Worm (Caenorhabditis elegans) whole organism, mixed stage, embryonic: ENCODE results near the gene srx-36.

Experiments used
- bed-3 ChIP-seq: fragments of 200-800 bp; sonication (Bioruptor generic); optimal IDR thresholded peaks from 3 replicates; lab custom pipeline; 2018; ENCODE audit warnings: mild to moderate bottlenecking, missing genetic modification characterization, moderate library complexity, missing compliant biosample characterization
- blmp-1 ChIP-seq: fragments of 150-350 bp; optimal IDR thresholded peaks from 2 replicates; lab custom pipeline; 2014; ENCODE audit warnings: missing biosample characterization, missing genetic modification characterization
- ceh-43 ChIP-seq: fragments of 200-800 bp; sonication (Bioruptor generic); optimal IDR thresholded peaks from 2 replicates; lab custom pipeline; 2018; ENCODE audit warnings: mild to moderate bottlenecking, missing genetic modification characterization, moderate library complexity, missing compliant biosample characterization
- ceh-83 ChIP-seq: fragments of 200-800 bp; sonication (Bioruptor generic); optimal IDR thresholded peaks from 2 replicates; lab custom pipeline; 2018; ENCODE audit warnings: mild to moderate bottlenecking, missing genetic modification characterization, missing compliant biosample characterization
- elt-1 ChIP-seq: sonication (generic microtip); optimal IDR thresholded peaks from 2 replicates; lab custom pipeline; 2017; ENCODE audit warnings: missing genetic modification characterization, mild to moderate bottlenecking, missing compliant biosample characterization, antibody characterized with exemption, moderate library complexity, borderline replicate concordance; ENCODE audit not compliant: insufficient read depth
- nhr-12 ChIP-seq: fragments of 150-350 bp; optimal IDR thresholded peaks from 2 replicates; lab custom pipeline; 2014; ENCODE audit warnings: missing biosample characterization, missing genetic modification characterization
- nhr-237 ChIP-seq: fragments of 150-350 bp; optimal IDR thresholded peaks from 2 replicates; lab custom pipeline; 2014; ENCODE audit warnings: missing biosample characterization, missing genetic modification characterization
- pha-4 ChIP-seq: fragments of 150-350 bp; optimal IDR thresholded peaks from 2 replicates; lab custom pipeline; 2018; ENCODE audit warnings: missing biosample characterization, missing genetic modification reagents, missing genetic modification characterization
- sem-2 ChIP-seq: fragments of 200-800 bp; sonication (Bioruptor generic); optimal IDR thresholded peaks from 2 replicates; lab custom pipeline; 2018; ENCODE audit warnings: mild to moderate bottlenecking, missing genetic modification characterization, missing compliant biosample characterization
- snpc-4 ChIP-seq: fragments of 150-350 bp; optimal IDR thresholded peaks from 2 replicates; lab custom pipeline; 2014; ENCODE audit warnings: missing biosample characterization, missing genetic modification characterization
- unc-39 ChIP-seq: fragments of 150-350 bp; optimal IDR thresholded peaks from 2 replicates; lab custom pipeline; 2014; ENCODE audit warnings: missing biosample characterization, missing genetic modification characterization
- unc-62 ChIP-seq: fragments of 150-350 bp; optimal IDR thresholded peaks from 2 replicates; lab custom pipeline; 2014; ENCODE audit warnings: missing biosample characterization, missing genetic modification reagents, missing genetic modification characterization

DNA sequence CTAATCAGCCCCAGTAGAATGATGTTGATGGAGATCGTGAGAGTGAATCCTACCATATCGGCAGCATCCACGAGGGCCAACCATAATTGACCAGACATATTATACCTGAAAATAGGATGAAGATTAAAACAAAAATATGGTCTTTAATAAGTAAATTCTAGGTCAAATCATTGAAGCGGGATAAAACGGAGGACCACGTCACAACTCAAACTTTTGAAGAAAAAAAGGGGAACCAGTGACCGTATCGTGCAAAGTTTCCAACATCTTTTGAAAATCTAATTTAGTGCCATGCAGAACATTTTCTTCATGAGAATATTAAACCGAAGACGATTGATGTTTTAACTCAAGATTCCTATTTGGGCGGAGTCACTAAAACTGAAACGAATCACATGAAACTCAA is 7.4 kb upstream of the srx-36 start, which contains the start of gene str-112:
- TF ChIP-seq elt-1 (tag; lab: Kevin White, UChicago) (no peak), pha-4 (tag; lab: Kevin White, UChicago) (no peak), snpc-4 (tag; lab: Kevin White, UChicago) (no peak), sem-2 (GFP tag; lab: Kevin White, UChicago) (no peak), ceh-43 (no peak), unc-39 (tag; lab: Kevin White, UChicago) (no peak), blmp-1 (tag; lab: Kevin White, UChicago) (no peak), unc-62 (GFP tag; lab: Kevin White, UChicago) (no peak), nhr-237 (tag; lab: Kevin White, UChicago) (no peak), nhr-12 (tag; lab: Kevin White, UChicago) (no peak), bed-3 (GFP tag; lab: Kevin White, UChicago) (no peak), ceh-83 (GFP tag; lab: Kevin White, UChicago) (no peak)
